Fruit fly (Drosophila melanogaster) whole organism, embryonic: ENCODE results near the gene Fie.

Source experiments
- Ada2b ChIP-seq: fragments of 200-800 bp; sonication (Bioruptor generic); IDR thresholded peaks from 2 replicates; pipeline ENCODE4 v1.3.6; 2022; ENCODE audit warnings: missing biosample characterization, missing genetic modification characterization
- B-H1 ChIP-seq: fragments of 200-800 bp; sonication (Bioruptor generic); IDR thresholded peaks from 3 replicates; pipeline ENCODE4 v1.3.6; 2022; ENCODE audit warnings: missing biosample characterization, missing genetic modification characterization
- Bdp1 ChIP-seq: fragments of 200-800 bp; sonication (Bioruptor generic); optimal IDR thresholded peaks from 3 replicates; lab custom pipeline; 2016; ENCODE audit warnings: missing biosample characterization, missing genetic modification characterization
- Bgb ChIP-seq: fragments of 200-800 bp; sonication (Bioruptor generic); IDR thresholded peaks from 2 replicates; pipeline ENCODE4 v1.3.6; 2022; ENCODE audit warnings: missing biosample characterization, missing genetic modification characterization; ENCODE audit not compliant: partially characterized antibody
- CG11398 ChIP-seq: fragments of 200-800 bp; sonication (Bioruptor generic); optimal IDR thresholded peaks from 2 replicates; lab custom pipeline; 2016; ENCODE audit warnings: missing biosample characterization, missing genetic modification characterization
- CG13424 ChIP-seq: fragments of 200-800 bp; sonication (Bioruptor generic); optimal IDR thresholded peaks from 2 replicates; lab custom pipeline; 2019; ENCODE audit warnings: missing biosample characterization, mild to moderate bottlenecking, missing genetic modification characterization, moderate library complexity
- CG14050 ChIP-seq: fragments of 200-800 bp; sonication (Bioruptor generic); IDR thresholded peaks from 3 replicates; pipeline ENCODE4 v1.3.6; 2022; ENCODE audit warnings: missing biosample characterization, missing genetic modification characterization
- CG16813 ChIP-seq: fragments of 200-800 bp; sonication (Bioruptor generic); IDR thresholded peaks from 3 replicates; pipeline ENCODE4 v1.3.6; 2022; ENCODE audit warnings: missing biosample characterization, missing genetic modification characterization; ENCODE audit not compliant: partially characterized antibody
- CG16815 ChIP-seq: fragments of 200-800 bp; sonication (Bioruptor generic); optimal IDR thresholded peaks from 3 replicates; lab custom pipeline; 2017; ENCODE audit warnings: missing biosample characterization, mild to moderate bottlenecking, missing genetic modification characterization
- CG17361 ChIP-seq: fragments of 200-800 bp; sonication (Bioruptor generic); IDR thresholded peaks from 3 replicates; pipeline ENCODE4 v1.3.6; 2022; ENCODE audit warnings: missing biosample characterization, missing genetic modification characterization
- CG17568 ChIP-seq: fragments of 200-800 bp; sonication (Bioruptor generic); optimal IDR thresholded peaks from 2 replicates; lab custom pipeline; 2018; ENCODE audit warnings: missing biosample characterization, mild to moderate bottlenecking, missing genetic modification characterization, moderate library complexity
- CG18764 ChIP-seq: fragments of 200-800 bp; sonication (Bioruptor generic); optimal IDR thresholded peaks from 3 replicates; lab custom pipeline; 2016; ENCODE audit warnings: missing biosample characterization, missing genetic modification characterization
- CG2678 ChIP-seq: fragments of 200-800 bp; sonication (Bioruptor generic); optimal IDR thresholded peaks from 3 replicates; lab custom pipeline; 2019; ENCODE audit warnings: missing biosample characterization, mild to moderate bottlenecking, missing genetic modification characterization, moderate library complexity
- CG3726 ChIP-seq: fragments of 200-800 bp; sonication (Bioruptor generic); IDR thresholded peaks from 3 replicates; pipeline ENCODE4, ENCODE4 v1.3.6; 2022; ENCODE audit warnings: missing biosample characterization, missing genetic modification characterization
- CG3838 ChIP-seq: fragments of 200-800 bp; sonication (Bioruptor generic); optimal IDR thresholded peaks from 3 replicates; lab custom pipeline; 2016; ENCODE audit warnings: missing biosample characterization, missing genetic modification characterization
- CG43689 ChIP-seq: fragments of 200-800 bp; sonication (Bioruptor generic); IDR thresholded peaks from 2 replicates; pipeline ENCODE4 v1.3.6; 2022; ENCODE audit warnings: missing biosample characterization, missing genetic modification characterization
- CG6254 ChIP-seq: fragments of 200-800 bp; sonication (Bioruptor generic); optimal IDR thresholded peaks from 3 replicates; lab custom pipeline; 2017; ENCODE audit warnings: mild to moderate bottlenecking, missing biosample characterization, missing genetic modification reagents, missing genetic modification characterization
- CG6813 ChIP-seq: fragments of 200-800 bp; sonication (Bioruptor generic); optimal IDR thresholded peaks from 2 replicates; lab custom pipeline; 2017; ENCODE audit warnings: missing biosample characterization, missing genetic modification characterization, mild to moderate bottlenecking, moderate library complexity, missing genetic modification reagents
- CG7963 ChIP-seq: fragments of 200-800 bp; sonication (Bioruptor generic); IDR thresholded peaks from 3 replicates; pipeline ENCODE4 v1.3.6; 2022; ENCODE audit warnings: missing biosample characterization, missing genetic modification characterization; ENCODE audit not compliant: partially characterized antibody
- CG9932 ChIP-seq: fragments of 200-800 bp; sonication (Bioruptor generic); IDR thresholded peaks from 2 replicates; pipeline ENCODE4 v1.3.6; 2022; ENCODE audit warnings: missing biosample characterization, missing genetic modification characterization
- Ets65A ChIP-seq: fragments of 200-800 bp; sonication (Bioruptor generic); peaks from one replicate; lab custom pipeline; 2016; ENCODE audit warnings: missing biosample characterization, missing genetic modification characterization
- HLH54F ChIP-seq: fragments of 200-800 bp; sonication (Bioruptor generic); optimal IDR thresholded peaks from 3 replicates; lab custom pipeline; 2016; ENCODE audit warnings: missing biosample characterization, missing genetic modification characterization
- Hmx ChIP-seq: fragments of 200-800 bp; sonication (Bioruptor generic); optimal IDR thresholded peaks from 2 replicates; lab custom pipeline; 2016; ENCODE audit warnings: missing biosample characterization, missing genetic modification characterization
- Kr ChIP-seq: fragments of 200-800 bp; sonication (Bioruptor generic); optimal IDR thresholded peaks from 2 replicates; lab custom pipeline; 2017; ENCODE audit warnings: missing biosample characterization, mild to moderate bottlenecking, missing genetic modification characterization
- Meics ChIP-seq: fragments of 200-800 bp; sonication (Bioruptor generic); optimal IDR thresholded peaks from 2 replicates; lab custom pipeline; 2017; ENCODE audit warnings: missing biosample characterization, mild to moderate bottlenecking, missing genetic modification characterization
- Mes4 ChIP-seq: fragments of 200-800 bp; sonication (Bioruptor generic); optimal IDR thresholded peaks from 2 replicates; lab custom pipeline; 2016; ENCODE audit warnings: missing biosample characterization, missing genetic modification characterization
- Myb ChIP-seq: fragments of 200-800 bp; sonication (Bioruptor generic); optimal IDR thresholded peaks from 2 replicates; lab custom pipeline; 2016; ENCODE audit warnings: missing biosample characterization, missing genetic modification characterization
- Nf-YA ChIP-seq: fragments of 200-800 bp; sonication (Bioruptor generic); IDR thresholded peaks from 2 replicates; pipeline ENCODE4 v1.3.6; 2022; ENCODE audit warnings: missing biosample characterization, missing genetic modification characterization
- Ravus ChIP-seq: fragments of 200-800 bp; sonication (Bioruptor generic); IDR thresholded peaks from 2 replicates; pipeline ENCODE4 v1.3.6; 2022; ENCODE audit warnings: missing biosample characterization, missing genetic modification characterization
- Sin3A ChIP-seq: fragments of >200 bp; optimal IDR thresholded peaks from 2 replicates; lab custom pipeline; 2018
- Ssrp ChIP-seq: fragments of 200-800 bp; sonication (Bioruptor generic); optimal IDR thresholded peaks from 2 replicates; lab custom pipeline; 2018; ENCODE audit warnings: missing biosample characterization, mild to moderate bottlenecking, missing genetic modification characterization, moderate library complexity
- YL-1 ChIP-seq: fragments of 200-800 bp; sonication (Bioruptor generic); optimal IDR thresholded peaks from 3 replicates; lab custom pipeline; 2017; ENCODE audit warnings: missing biosample characterization, mild to moderate bottlenecking, missing genetic modification characterization
- bigmax ChIP-seq: fragments of 200-800 bp; sonication (Bioruptor generic); optimal IDR thresholded peaks from 2 replicates; lab custom pipeline; 2018; ENCODE audit warnings: missing biosample characterization, mild to moderate bottlenecking, missing genetic modification characterization
- br ChIP-seq: fragments of >200 bp; optimal IDR thresholded peaks from 2 replicates; lab custom pipeline; 2017
- ci ChIP-seq: fragments of 200-800 bp; sonication (Bioruptor generic); IDR thresholded peaks from 3 replicates; pipeline ENCODE4 v1.3.6; 2022; ENCODE audit warnings: missing biosample characterization, missing genetic modification characterization
- en ChIP-seq: fragments of 200-800 bp; sonication (Bioruptor generic); optimal IDR thresholded peaks from 2 replicates; lab custom pipeline; 2016; ENCODE audit warnings: missing biosample characterization, missing genetic modification characterization
- gce ChIP-seq: fragments of 200-800 bp; sonication (Bioruptor generic); IDR thresholded peaks from 3 replicates; pipeline ENCODE4 v1.3.6; 2022; ENCODE audit warnings: missing biosample characterization, missing genetic modification characterization
- hth ChIP-seq: fragments of >200 bp; optimal IDR thresholded peaks from 2 replicates; lab custom pipeline; 2017; ENCODE audit warnings: inconsistent platforms
- jumu ChIP-seq: fragments of 200-800 bp; sonication (Bioruptor generic); optimal IDR thresholded peaks from 3 replicates; lab custom pipeline; 2016; ENCODE audit warnings: missing biosample characterization, missing genetic modification characterization
- kni ChIP-seq: fragments of 200-800 bp; sonication (Bioruptor generic); optimal IDR thresholded peaks from 3 replicates; lab custom pipeline; 2017; ENCODE audit warnings: mild to moderate bottlenecking, missing biosample characterization, missing genetic modification reagents, missing genetic modification characterization
- odd ChIP-seq: fragments of 200-800 bp; sonication (Bioruptor generic); optimal IDR thresholded peaks from 2 replicates; lab custom pipeline; 2017; ENCODE audit warnings: missing biosample characterization, mild to moderate bottlenecking, missing genetic modification characterization
- pnt ChIP-seq: fragments of 200-800 bp; sonication (Bioruptor generic); optimal IDR thresholded peaks from 3 replicates; lab custom pipeline; 2016; ENCODE audit warnings: missing biosample characterization, missing genetic modification characterization
- pzg ChIP-seq: fragments of 200-800 bp; sonication (Bioruptor generic); optimal IDR thresholded peaks from 3 replicates; lab custom pipeline; 2018; ENCODE audit warnings: missing biosample characterization, mild to moderate bottlenecking, missing genetic modification characterization, moderate library complexity
- sc ChIP-seq, 3 experiments: fragments of >200 bp in 2 of 3; fragments of 200-800 bp in 1 of 3; sonication (Bioruptor generic) in 1 of 3; optimal IDR thresholded peaks; 2 replicates in 2 of 3; 3 replicates in 1 of 3; lab custom pipeline; 2017; ENCODE audit warnings: mild to moderate bottlenecking in 1 of 3, missing biosample characterization in 1 of 3, missing genetic modification characterization in 1 of 3, missing genetic modification reagents in 1 of 3
- sd ChIP-seq: fragments of 200-800 bp; sonication (Bioruptor generic); optimal IDR thresholded peaks from 3 replicates; lab custom pipeline; 2018; ENCODE audit warnings: missing biosample characterization, mild to moderate bottlenecking, missing genetic modification characterization, moderate library complexity
- sna ChIP-seq: fragments of 200-800 bp; sonication (Bioruptor generic); IDR thresholded peaks from 2 replicates; pipeline ENCODE4 v1.3.6; 2022; ENCODE audit warnings: missing biosample characterization, missing genetic modification characterization; ENCODE audit not compliant: partially characterized antibody
- sob ChIP-seq: fragments of 200-800 bp; sonication (Bioruptor generic); IDR thresholded peaks from 2 replicates; pipeline ENCODE4 v1.3.6; 2022; ENCODE audit warnings: missing biosample characterization, missing genetic modification characterization
- tin ChIP-seq: fragments of 200-800 bp; sonication (Bioruptor generic); optimal IDR thresholded peaks from 3 replicates; lab custom pipeline; 2016; ENCODE audit warnings: missing biosample characterization, missing genetic modification characterization
- tll ChIP-seq, 2 experiments: fragments of 200-800 bp in 1 of 2; fragments of >200 bp in 1 of 2; sonication (Bioruptor generic) in 1 of 2; optimal IDR thresholded peaks; 2 replicates each; lab custom pipeline; 2017 to 2019; ENCODE audit warnings: missing biosample characterization in 2 of 2, missing genetic modification characterization in 2 of 2, mild to moderate bottlenecking in 1 of 2, moderate library complexity in 1 of 2
- tna ChIP-seq: fragments of 200-800 bp; sonication (Bioruptor generic); IDR thresholded peaks from 2 replicates; pipeline ENCODE4 v1.3.6; 2022; ENCODE audit warnings: missing biosample characterization, missing genetic modification characterization; ENCODE audit not compliant: partially characterized antibody
- vvl ChIP-seq: fragments of 200-800 bp; sonication (Bioruptor generic); IDR thresholded peaks from 2 replicates; pipeline ENCODE4 v1.3.6; 2022; ENCODE audit warnings: missing biosample characterization, missing genetic modification characterization
- zfh2 ChIP-seq: fragments of 200-800 bp; sonication (Bioruptor generic); optimal IDR thresholded peaks from 2 replicates; lab custom pipeline; 2016; ENCODE audit warnings: missing biosample characterization, missing genetic modification characterization

Gene Fie

dm6 chr3L:3905111-3905510, 12.7 kb downstream of the Fie start, which contains the start of gene ida (continued):
- TF ChIP-seq Ada2b (GFP tag; lab: Robert Waterston, UW): no peak
- TF ChIP-seq CG17361: no peak
- no peak for TF ChIP-seq CG6813
- TF ChIP-seq Sin3A (lab: Kevin White, UChicago): peak; percentile 48
- TF ChIP-seq Bdp1 (GFP tag; lab: Kevin White, UChicago): no peak
- no peak for TF ChIP-seq CG7963 (GFP tag; lab: Robert Waterston, UW)
- no peak for TF ChIP-seq CG14050 (GFP tag; lab: Robert Waterston, UW)
- no peak for TF ChIP-seq CG18764 (GFP tag; lab: Kevin White, UChicago)
- no peak for TF ChIP-seq odd (GFP tag; lab: Kevin White, UChicago)
- TF ChIP-seq Ssrp (tag; lab: Kevin White, UChicago): no peak
- no peak for TF ChIP-seq CG43689
- no peak for TF ChIP-seq gce (GFP tag; lab: Robert Waterston, UW)
- no peak for TF ChIP-seq CG3726 (GFP tag; lab: Robert Waterston, UW)
- TF ChIP-seq Myb: peak; percentile 64
- TF ChIP-seq sc (optimal IDR thresholded peaks at IDR 0.05; lab: Kevin White, UChicago): no peak
- TF ChIP-seq sc (GFP tag; optimal IDR thresholded peaks at IDR 0.05; lab: Kevin White, UChicago): no peak
- peak; percentile 40; the same call in 1 of the 2 replicates for TF ChIP-seq vvl
- no peak for TF ChIP-seq HLH54F (GFP tag; lab: Kevin White, UChicago)
- TF ChIP-seq CG9932: no peak
- TF ChIP-seq CG16813 (GFP tag; lab: Robert Waterston, UW): no peak
- TF ChIP-seq B-H1 (GFP tag; lab: Robert Waterston, UW): no peak
- no peak for TF ChIP-seq hth (lab: Kevin White, UChicago)
- no peak for TF ChIP-seq tll (GFP tag; optimal IDR thresholded peaks at IDR 0.05; lab: Kevin White, UChicago)
- TF ChIP-seq sna (GFP tag; lab: Robert Waterston, UW): no peak
- TF ChIP-seq Hmx (GFP tag; lab: Kevin White, UChicago): no peak
- TF ChIP-seq pzg: peak; percentile 88
- no peak for TF ChIP-seq jumu (GFP tag; lab: Kevin White, UChicago)
- no peak for TF ChIP-seq sd (tag; lab: Kevin White, UChicago)
- TF ChIP-seq YL-1 (GFP tag; lab: Kevin White, UChicago): peak; percentile 46
- no peak for TF ChIP-seq tin
- no peak for TF ChIP-seq CG13424 (tag; lab: Kevin White, UChicago)
- no peak for TF ChIP-seq CG3838 (GFP tag; lab: Kevin White, UChicago)
- TF ChIP-seq Meics: no peak
- no peak for TF ChIP-seq Nf-YA (GFP tag; lab: Robert Waterston, UW)
- TF ChIP-seq CG6254 (GFP tag; lab: Kevin White, UChicago): no peak
- TF ChIP-seq CG11398 (GFP tag; lab: Kevin White, UChicago): no peak
- peak; percentile 23; the same call in 1 of the 2 replicates for TF ChIP-seq tna (GFP tag; lab: Robert Waterston, UW)
- TF ChIP-seq en (GFP tag; lab: Kevin White, UChicago): no peak
- peak; percentile 11 for TF ChIP-seq CG17568 (GFP tag; lab: Kevin White, UChicago)
- TF ChIP-seq Kr (GFP tag; lab: Kevin White, UChicago): no peak
- no peak for TF ChIP-seq CG2678 (tag; lab: Kevin White, UChicago)
- TF ChIP-seq kni (GFP tag; lab: Kevin White, UChicago): no peak
- TF ChIP-seq Bgb (GFP tag; lab: Robert Waterston, UW): peak; percentile 39; the same call in 1 of the 2 replicates
- no peak for TF ChIP-seq ci
- TF ChIP-seq Mes4 (GFP tag; lab: Kevin White, UChicago): no peak
- TF ChIP-seq pnt (GFP tag; lab: Kevin White, UChicago): no peak
- TF ChIP-seq Ets65A (GFP tag; lab: Kevin White, UChicago): no peak
- TF ChIP-seq Ravus (GFP tag; lab: Robert Waterston, UW): no peak
- TF ChIP-seq sob (GFP tag; lab: Robert Waterston, UW): no peak
- TF ChIP-seq br (lab: Kevin White, UChicago): no peak
- TF ChIP-seq CG16815: no peak
- no peak for TF ChIP-seq bigmax (GFP tag; lab: Kevin White, UChicago)
- no peak for TF ChIP-seq zfh2 (GFP tag; lab: Kevin White, UChicago)
